Fruit fly (Drosophila melanogaster) whole organism, embryonic: ENCODE results near the gene Decay.

Source experiments
- Ada2b ChIP-seq: fragments of 200-800 bp; sonication (Bioruptor generic); IDR thresholded peaks from 2 replicates; pipeline ENCODE4 v1.3.6; 2022; ENCODE audit warnings: missing biosample characterization, missing genetic modification characterization
- BEAF-32 ChIP-seq: fragments of 200-800 bp; sonication (Bioruptor generic); optimal IDR thresholded peaks from 3 replicates; lab custom pipeline; 2017; ENCODE audit warnings: missing biosample characterization, missing genetic modification characterization, mild to moderate bottlenecking, moderate library complexity, missing genetic modification reagents
- CG1024 ChIP-seq: fragments of 200-800 bp; sonication (Bioruptor generic); IDR thresholded peaks from 2 replicates; pipeline ENCODE4 v1.3.6; 2022; ENCODE audit warnings: missing biosample characterization, missing genetic modification characterization
- CG10565 ChIP-seq: fragments of 200-800 bp; sonication (Bioruptor generic); optimal IDR thresholded peaks from 3 replicates; lab custom pipeline; 2016; ENCODE audit warnings: missing biosample characterization, mild to moderate bottlenecking, missing genetic modification characterization
- CG11093 ChIP-seq: fragments of 200-800 bp; sonication (Bioruptor generic); IDR thresholded peaks from 3 replicates; pipeline ENCODE4 v1.3.6; 2022; ENCODE audit warnings: missing biosample characterization, missing genetic modification characterization
- CG12219 ChIP-seq: fragments of 200-800 bp; sonication (Bioruptor generic); optimal IDR thresholded peaks from 3 replicates; lab custom pipeline; 2018; ENCODE audit warnings: missing biosample characterization, mild to moderate bottlenecking, missing genetic modification characterization
- CG12299 ChIP-seq: fragments of 200-800 bp; sonication (Bioruptor generic); optimal IDR thresholded peaks from 2 replicates; lab custom pipeline; 2018; ENCODE audit warnings: missing biosample characterization, mild to moderate bottlenecking, missing genetic modification characterization
- CG12391 ChIP-seq: fragments of 200-800 bp; sonication (Bioruptor generic); optimal IDR thresholded peaks from 3 replicates; lab custom pipeline; 2018; ENCODE audit warnings: missing biosample characterization, mild to moderate bottlenecking, missing genetic modification characterization, moderate library complexity
- CG12942 ChIP-seq: fragments of 200-800 bp; sonication (Bioruptor generic); optimal IDR thresholded peaks from 3 replicates; lab custom pipeline; 2016; ENCODE audit warnings: missing biosample characterization, missing genetic modification characterization
- CG15514 ChIP-seq: fragments of 200-800 bp; sonication (Bioruptor generic); optimal IDR thresholded peaks from 3 replicates; lab custom pipeline; 2017; ENCODE audit warnings: missing biosample characterization, missing genetic modification characterization, mild to moderate bottlenecking, moderate library complexity, missing genetic modification reagents
- CG18262 ChIP-seq: fragments of 200-800 bp; optimal IDR thresholded peaks from 3 replicates; lab custom pipeline; 2019; ENCODE audit warnings: missing biosample characterization, mild to moderate bottlenecking, missing genetic modification characterization, moderate library complexity
- CG2129 ChIP-seq: fragments of 200-800 bp; sonication (Bioruptor generic); IDR thresholded peaks from 2 replicates; pipeline ENCODE4 v1.3.6; 2022; ENCODE audit warnings: missing biosample characterization, missing genetic modification characterization; ENCODE audit not compliant: partially characterized antibody
- CG2889 ChIP-seq: fragments of 200-800 bp; sonication (Bioruptor generic); IDR thresholded peaks from 3 replicates; pipeline ENCODE4 v1.3.6; 2022; ENCODE audit warnings: missing biosample characterization, missing genetic modification characterization
- CG30020 ChIP-seq: fragments of 200-800 bp; optimal IDR thresholded peaks from 2 replicates; lab custom pipeline; 2019; ENCODE audit warnings: missing biosample characterization, mild to moderate bottlenecking, missing genetic modification characterization, moderate library complexity
- CG30431 ChIP-seq: fragments of 200-800 bp; sonication (Bioruptor generic); optimal IDR thresholded peaks from 2 replicates; lab custom pipeline; 2017; ENCODE audit warnings: missing biosample characterization, missing genetic modification characterization
- CG32772 ChIP-seq: fragments of 200-800 bp; sonication (Bioruptor generic); IDR thresholded peaks from 2 replicates; pipeline ENCODE4 v1.3.6; 2022; ENCODE audit warnings: missing biosample characterization, missing genetic modification characterization
- CG3407 ChIP-seq: fragments of 200-800 bp; sonication (Bioruptor generic); optimal IDR thresholded peaks from 2 replicates; lab custom pipeline; 2018; ENCODE audit warnings: missing biosample characterization, mild to moderate bottlenecking, missing genetic modification characterization
- CG3726 ChIP-seq: fragments of 200-800 bp; sonication (Bioruptor generic); IDR thresholded peaks from 3 replicates; pipeline ENCODE4, ENCODE4 v1.3.6; 2022; ENCODE audit warnings: missing biosample characterization, missing genetic modification characterization
- CG4282 ChIP-seq: fragments of 200-800 bp; sonication (Bioruptor generic); optimal IDR thresholded peaks from 2 replicates; lab custom pipeline; 2016; ENCODE audit warnings: missing biosample characterization, missing genetic modification characterization
- CG6654 ChIP-seq: fragments of 200-800 bp; sonication (Bioruptor generic); optimal IDR thresholded peaks from 2 replicates; lab custom pipeline; 2017; ENCODE audit warnings: missing biosample characterization, mild to moderate bottlenecking, missing genetic modification characterization
- CG7987 ChIP-seq: fragments of 200-800 bp; sonication (Bioruptor generic); optimal IDR thresholded peaks from 2 replicates; lab custom pipeline; 2018; ENCODE audit warnings: missing biosample characterization, mild to moderate bottlenecking, missing genetic modification characterization, moderate library complexity
- CG9727 ChIP-seq: fragments of 200-800 bp; sonication (Bioruptor generic); optimal IDR thresholded peaks from 3 replicates; lab custom pipeline; 2017; ENCODE audit warnings: missing biosample characterization, mild to moderate bottlenecking, missing genetic modification characterization
- Eip74EF ChIP-seq, 2 experiments: fragments of 200-800 bp in 1 of 2; fragments of >200 bp in 1 of 2; sonication (Bioruptor generic) in 1 of 2; optimal IDR thresholded peaks; 2 replicates each; lab custom pipeline; 2017 to 2019; ENCODE audit warnings: missing biosample characterization in 2 of 2, missing genetic modification characterization in 2 of 2, mild to moderate bottlenecking in 1 of 2, moderate library complexity in 1 of 2
- Hr39 ChIP-seq: fragments of >200 bp; optimal IDR thresholded peaks from 2 replicates; lab custom pipeline; 2017
- Jarid2 ChIP-seq: fragments of 200-800 bp; sonication (Bioruptor generic); optimal IDR thresholded peaks from 3 replicates; lab custom pipeline; 2017; ENCODE audit warnings: mild to moderate bottlenecking, missing biosample characterization, missing genetic modification reagents, missing genetic modification characterization
- Lhr ChIP-seq: fragments of 200-800 bp; sonication (Bioruptor generic); optimal IDR thresholded peaks from 3 replicates; lab custom pipeline; 2017; ENCODE audit warnings: mild to moderate bottlenecking, missing biosample characterization, missing genetic modification reagents, missing genetic modification characterization
- Mad ChIP-seq: fragments of 200-800 bp; sonication (Bioruptor generic); optimal IDR thresholded peaks from 2 replicates; lab custom pipeline; 2016; ENCODE audit warnings: missing biosample characterization, missing genetic modification characterization
- Mrtf ChIP-seq: fragments of 200-800 bp; sonication (Bioruptor generic); IDR thresholded peaks from 3 replicates; pipeline ENCODE4 v1.3.6; 2022; ENCODE audit warnings: missing biosample characterization, missing genetic modification characterization
- NK7.1 ChIP-seq: fragments of 200-800 bp; sonication (Bioruptor generic); optimal IDR thresholded peaks from 3 replicates; lab custom pipeline; 2016; ENCODE audit warnings: missing biosample characterization, missing genetic modification characterization
- Sry-β ChIP-seq: fragments of 200-800 bp; sonication (Bioruptor generic); optimal IDR thresholded peaks from 2 replicates; lab custom pipeline; 2018; ENCODE audit warnings: missing biosample characterization, mild to moderate bottlenecking, missing genetic modification characterization, moderate library complexity
- Taf1 ChIP-seq: fragments of 200-800 bp; sonication (Bioruptor generic); IDR thresholded peaks from 2 replicates; pipeline ENCODE4 v1.3.6; 2022; ENCODE audit warnings: missing biosample characterization, missing genetic modification characterization
- al ChIP-seq: fragments of 200-800 bp; sonication (Bioruptor generic); IDR thresholded peaks from 2 replicates; pipeline ENCODE4 v1.3.6; 2022; ENCODE audit warnings: missing biosample characterization, missing genetic modification characterization
- ash1 ChIP-seq: fragments of 200-800 bp; sonication (Bioruptor generic); optimal IDR thresholded peaks from 2 replicates; lab custom pipeline; 2018; ENCODE audit warnings: missing biosample characterization, mild to moderate bottlenecking, missing genetic modification characterization
- cad ChIP-seq: fragments of >200 bp; optimal IDR thresholded peaks from 2 replicates; lab custom pipeline; 2017; ENCODE audit warnings: missing biosample characterization, missing genetic modification characterization
- chn ChIP-seq: fragments of 200-800 bp; sonication (Bioruptor generic); optimal IDR thresholded peaks from 2 replicates; lab custom pipeline; 2016; ENCODE audit warnings: missing biosample characterization, missing genetic modification characterization
- cwo ChIP-seq: fragments of 200-800 bp; sonication (Bioruptor generic); optimal IDR thresholded peaks from 3 replicates; lab custom pipeline; 2017; ENCODE audit warnings: missing biosample characterization, missing genetic modification characterization, mild to moderate bottlenecking, moderate library complexity, missing genetic modification reagents
- exex ChIP-seq: fragments of 200-800 bp; sonication (Bioruptor generic); optimal IDR thresholded peaks from 4 replicates; lab custom pipeline; 2018; ENCODE audit warnings: missing biosample characterization, mild to moderate bottlenecking, missing genetic modification characterization, moderate library complexity
- fd102C ChIP-seq: fragments of 200-800 bp; sonication (Bioruptor generic); optimal IDR thresholded peaks from 2 replicates; lab custom pipeline; 2018; ENCODE audit warnings: missing biosample characterization, mild to moderate bottlenecking, missing genetic modification characterization, moderate library complexity
- jigr1 ChIP-seq: fragments of 200-800 bp; sonication (Bioruptor generic); IDR thresholded peaks from 3 replicates; pipeline ENCODE4 v1.3.6; 2022; ENCODE audit warnings: missing biosample characterization, missing genetic modification characterization
- jing ChIP-seq: fragments of 200-800 bp; sonication (Bioruptor generic); optimal IDR thresholded peaks from 2 replicates; lab custom pipeline; 2018; ENCODE audit warnings: missing biosample characterization, mild to moderate bottlenecking, missing genetic modification characterization
- klu ChIP-seq: fragments of 200-800 bp; sonication (Bioruptor generic); IDR thresholded peaks from 2 replicates; pipeline ENCODE4 v1.3.6; 2022; ENCODE audit warnings: missing biosample characterization, missing genetic modification characterization
- onecut ChIP-seq: fragments of 200-800 bp; sonication (Bioruptor generic); IDR thresholded peaks from 2 replicates; pipeline ENCODE4 v1.3.6; 2022; ENCODE audit warnings: missing biosample characterization, missing genetic modification characterization
- org-1 ChIP-seq: fragments of 200-800 bp; sonication (Bioruptor generic); optimal IDR thresholded peaks from 2 replicates; lab custom pipeline; 2017; ENCODE audit warnings: missing biosample characterization, missing genetic modification characterization
- otp ChIP-seq: fragments of 200-800 bp; sonication (Bioruptor generic); IDR thresholded peaks from 3 replicates; pipeline ENCODE4, ENCODE4 v1.3.6; 2022; ENCODE audit warnings: missing biosample characterization, missing genetic modification characterization
- prd ChIP-seq, 3 experiments: fragments of >200 bp in 2 of 3; fragments of 200-800 bp in 1 of 3; sonication (Bioruptor generic) in 1 of 3; optimal IDR thresholded peaks in 2 of 3; IDR thresholded peaks in 1 of 3; 2 replicates in 2 of 3; 3 replicates in 1 of 3; pipeline versions ENCODE4 v1.3.6 to Lab custom; 2017 to 2022; ENCODE audit warnings: missing biosample characterization in 1 of 3, missing genetic modification characterization in 1 of 3
- ro ChIP-seq: fragments of 200-800 bp; sonication (Bioruptor generic); IDR thresholded peaks from 2 replicates; pipeline ENCODE4 v1.3.6; 2022; ENCODE audit warnings: missing biosample characterization, missing genetic modification characterization
- sima ChIP-seq: fragments of 200-800 bp; sonication (Bioruptor generic); optimal IDR thresholded peaks from 2 replicates; lab custom pipeline; 2016; ENCODE audit warnings: missing biosample characterization, missing genetic modification characterization
- sqz ChIP-seq: fragments of 200-800 bp; sonication (Bioruptor generic); optimal IDR thresholded peaks from 3 replicates; lab custom pipeline; 2018; ENCODE audit warnings: missing biosample characterization, mild to moderate bottlenecking, missing genetic modification characterization
- usp ChIP-seq: fragments of >200 bp; optimal IDR thresholded peaks from 2 replicates; lab custom pipeline; 2017; ENCODE audit warnings: missing biosample characterization, missing genetic modification characterization
- wek ChIP-seq: fragments of 200-800 bp; sonication (Bioruptor generic); optimal IDR thresholded peaks from 3 replicates; lab custom pipeline; 2018; ENCODE audit warnings: missing biosample characterization, mild to moderate bottlenecking, missing genetic modification characterization, moderate library complexity

The Decay gene

dm6 chr3R:16524593-16525111 is 23.8 kb upstream of the Decay start (continued):
- TF ChIP-seq CG12299 (tag; lab: Kevin White, UChicago) = no peak
- TF ChIP-seq Mad = peak; percentile 37
- peak; percentile 6; the same call in 1 of the 2 replicates for TF ChIP-seq ro (GFP tag; lab: Robert Waterston, UW)
- TF ChIP-seq Hr39 = no peak
- TF ChIP-seq CG3726 (GFP tag; lab: Robert Waterston, UW) = 0 out of 3 replicates have a peak, but pooled peaks have one; percentile 54
- peak; percentile 32 for TF ChIP-seq exex
- peak; percentile 25 for TF ChIP-seq CG12942 (GFP tag; lab: Kevin White, UChicago)
- no peak for TF ChIP-seq Eip74EF (GFP tag; optimal IDR thresholded peaks at IDR 0.05; lab: Kevin White, UChicago)
- no peak for TF ChIP-seq BEAF-32 (GFP tag; lab: Kevin White, UChicago)
- TF ChIP-seq klu (GFP tag; lab: Robert Waterston, UW) = no peak
- TF ChIP-seq CG1024 (GFP tag; lab: Robert Waterston, UW) = no peak
- peak; percentile 69 for TF ChIP-seq Lhr
- TF ChIP-seq org-1 = peak; percentile 50
- no peak for TF ChIP-seq CG32772 (GFP tag; lab: Robert Waterston, UW)
- no peak for TF ChIP-seq al (GFP tag; lab: Robert Waterston, UW)
- TF ChIP-seq CG15514 (GFP tag; lab: Kevin White, UChicago) = no peak
- no peak for TF ChIP-seq cwo (GFP tag; lab: Kevin White, UChicago)
- TF ChIP-seq CG7987 (GFP tag; lab: Kevin White, UChicago) = peak; percentile 50
- TF ChIP-seq CG11093 (GFP tag; lab: Robert Waterston, UW) = 0 out of 3 replicates have a peak, but pooled peaks have one; percentile 31
- TF ChIP-seq CG30020 (tag; lab: Kevin White, UChicago) = no peak
- peak; percentile 63; the same call in 1 of the 3 replicates for TF ChIP-seq otp (GFP tag; lab: Robert Waterston, UW)
- no peak for TF ChIP-seq Ada2b
- peak; percentile 15 for TF ChIP-seq CG4282
- peak; percentile 74 for TF ChIP-seq Sry-β (GFP tag; lab: Kevin White, UChicago)
- TF ChIP-seq jing (GFP tag; lab: Kevin White, UChicago) = peak; percentile 31
- TF ChIP-seq CG2889 (GFP tag; lab: Robert Waterston, UW) = no peak
- TF ChIP-seq CG12219 (GFP tag; lab: Kevin White, UChicago) = peak; percentile 41

- TF ChIP-seq Mrtf (peak; percentile 55; the same call in 2 of the 3 replicates), CG10565 (GFP tag; lab: Kevin White, UChicago) (no peak), chn (GFP tag; lab: Kevin White, UChicago) (no peak), CG12219 (GFP tag; lab: Kevin White, UChicago) (no peak), onecut (GFP tag; lab: Robert Waterston, UW) (peak; percentile 64), NK7.1 (GFP tag; lab: Kevin White, UChicago) (peak; percentile 32), CG2129 (no peak), usp (GFP tag; lab: Kevin White, UChicago) (no peak), ash1 (GFP tag; lab: Kevin White, UChicago) (no peak), CG9727 (GFP tag; lab: Kevin White, UChicago) (peak; percentile 72), cwo (GFP tag; lab: Kevin White, UChicago) (peak; percentile 17), CG12391 (tag; lab: Kevin White, UChicago) (peak; percentile 68), CG30431 (GFP tag; lab: Kevin White, UChicago) (no peak), wek (GFP tag; lab: Kevin White, UChicago) (no peak), CG6654 (GFP tag; lab: Kevin White, UChicago) (peak; percentile 51), cad (GFP tag; lab: Kevin White, UChicago) (no peak), prd (optimal IDR thresholded peaks at IDR 0.05; lab: Kevin White, UChicago) (no peak), prd (GFP tag; IDR thresholded peaks at IDR 0.05; lab: Robert Waterston, UW) (peak; percentile 79), sqz (GFP tag; lab: Kevin White, UChicago) (peak; percentile 24), sima (GFP tag; lab: Kevin White, UChicago) (no peak), Jarid2 (GFP tag; lab: Kevin White, UChicago) (no peak), CG18262 (tag; lab: Kevin White, UChicago) (peak; percentile 88), fd102C (GFP tag; lab: Kevin White, UChicago) (no peak), CG3407 (GFP tag; lab: Kevin White, UChicago) (peak; percentile 56), jigr1 (GFP tag; lab: Robert Waterston, UW) (peak; percentile 65), Taf1 (GFP tag; lab: Robert Waterston, UW) (no peak)
These were observed 23.3 kb upstream of the Decay start for dm6 chr3R:16524178-16524577.
